Worm (Caenorhabditis elegans) whole organism, mixed stage, embryonic: Measurements from ENCODE around the gene pqn-27.

Source experiments
- nhr-12 ChIP-seq: fragments of 150-350 bp; optimal IDR thresholded peaks from 2 replicates; lab custom pipeline; 2014; ENCODE audit warnings: missing biosample characterization, missing genetic modification characterization
- nhr-76 ChIP-seq: sonication (generic microtip); optimal IDR thresholded peaks from 2 replicates; lab custom pipeline; 2017; ENCODE audit warnings: missing biosample characterization, missing genetic modification characterization
- snpc-4 ChIP-seq: fragments of 150-350 bp; optimal IDR thresholded peaks from 2 replicates; lab custom pipeline; 2014; ENCODE audit warnings: missing biosample characterization, missing genetic modification characterization
- tbx-8 ChIP-seq: fragments of 200-800 bp; sonication (Bioruptor generic); optimal IDR thresholded peaks from 2 replicates; lab custom pipeline; 2018; ENCODE audit warnings: mild to moderate bottlenecking, missing genetic modification characterization, moderate library complexity, missing compliant biosample characterization
- zip-8 ChIP-seq: fragments of 150-350 bp; optimal IDR thresholded peaks from 2 replicates; lab custom pipeline; 2014; ENCODE audit warnings: missing biosample characterization, missing genetic modification characterization

DNA sequence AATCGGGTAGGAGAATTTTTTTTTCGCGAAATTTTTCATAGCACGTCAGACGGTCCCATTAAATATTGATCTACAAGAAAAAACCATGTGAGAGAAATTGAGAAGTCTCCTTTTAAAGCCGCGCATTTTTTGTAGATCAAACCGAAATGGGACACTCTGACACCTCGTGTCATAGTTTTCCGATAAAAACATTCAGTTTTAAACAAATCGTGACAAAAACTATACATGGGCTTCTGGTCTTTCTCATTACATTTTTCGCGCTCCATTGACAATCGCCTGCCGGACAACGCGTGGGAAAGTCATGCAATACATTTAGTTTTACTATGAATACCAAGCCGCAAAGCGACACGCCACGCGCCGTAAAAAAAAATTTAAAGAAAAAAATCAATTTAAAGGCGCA lies 44.9 kb upstream of the pqn-27 start:
- no peak for TF ChIP-seq zip-8 (tag; lab: Kevin White, UChicago)
- TF ChIP-seq nhr-76 (tag; lab: Kevin White, UChicago), result no peak
- no peak for TF ChIP-seq tbx-8 (GFP tag; lab: Kevin White, UChicago)
- TF ChIP-seq nhr-12 (tag; lab: Kevin White, UChicago), result no peak
- no peak for TF ChIP-seq snpc-4 (tag; lab: Kevin White, UChicago)
